Fruit fly (Drosophila melanogaster) whole organism, embryonic: ENCODE measurements around the gene CG9021.

ENCODE experiments used
- Abd-B ChIP-seq: fragments of 200-800 bp; sonication (Bioruptor generic); optimal IDR thresholded peaks from 2 replicates; lab custom pipeline; 2018; ENCODE audit warnings: missing biosample characterization, mild to moderate bottlenecking, missing genetic modification characterization, moderate library complexity
- CG10209 ChIP-seq: fragments of 200-800 bp; sonication (Bioruptor generic); optimal IDR thresholded peaks from 3 replicates; lab custom pipeline; 2017; ENCODE audit warnings: missing biosample characterization, mild to moderate bottlenecking, missing genetic modification characterization, missing genetic modification reagents
- CG1024 ChIP-seq: fragments of 200-800 bp; sonication (Bioruptor generic); IDR thresholded peaks from 2 replicates; pipeline ENCODE4 v1.3.6; 2022; ENCODE audit warnings: missing biosample characterization, missing genetic modification characterization
- CG10959 ChIP-seq: fragments of 200-800 bp; sonication (Bioruptor generic); IDR thresholded peaks from 2 replicates; pipeline ENCODE4 v1.3.6; 2022; ENCODE audit warnings: missing biosample characterization, missing genetic modification characterization
- CG15479 ChIP-seq: fragments of 200-800 bp; sonication (Bioruptor generic); optimal IDR thresholded peaks from 3 replicates; lab custom pipeline; 2019; ENCODE audit warnings: missing biosample characterization, mild to moderate bottlenecking, missing genetic modification characterization, moderate library complexity
- CG1603 ChIP-seq: fragments of 200-800 bp; sonication (Bioruptor generic); optimal IDR thresholded peaks from 2 replicates; lab custom pipeline; 2019; ENCODE audit warnings: missing biosample characterization, mild to moderate bottlenecking, missing genetic modification characterization, moderate library complexity
- CG17328 ChIP-seq: fragments of 200-800 bp; sonication (Bioruptor generic); IDR thresholded peaks from 2 replicates; pipeline ENCODE4 v1.3.6; 2022; ENCODE audit warnings: missing biosample characterization, missing genetic modification characterization
- CG2116 ChIP-seq: fragments of 200-800 bp; sonication (Bioruptor generic); optimal IDR thresholded peaks from 3 replicates; lab custom pipeline; 2018; ENCODE audit warnings: missing biosample characterization, mild to moderate bottlenecking, missing genetic modification characterization
- CG2199 ChIP-seq: fragments of 200-800 bp; sonication (Bioruptor generic); IDR thresholded peaks from 3 replicates; pipeline ENCODE4 v1.3.6; 2022; ENCODE audit warnings: missing biosample characterization, missing genetic modification characterization
- CG34422 ChIP-seq: fragments of 200-800 bp; sonication (Bioruptor generic); IDR thresholded peaks from 3 replicates; pipeline ENCODE4 v1.3.6; 2022; ENCODE audit warnings: missing biosample characterization, missing genetic modification characterization
- CG4360 ChIP-seq: fragments of 200-800 bp; sonication (Bioruptor generic); IDR thresholded peaks from 2 replicates; pipeline ENCODE4 v1.3.6; 2022; ENCODE audit warnings: missing biosample characterization, missing genetic modification characterization
- CG6791 ChIP-seq: fragments of 200-800 bp; sonication (Bioruptor generic); IDR thresholded peaks from 3 replicates; pipeline ENCODE4 v1.3.6; 2022; ENCODE audit warnings: missing biosample characterization, missing genetic modification characterization; ENCODE audit not compliant: partially characterized antibody
- CG7357 ChIP-seq: fragments of 200-800 bp; sonication (Bioruptor generic); IDR thresholded peaks from 3 replicates; pipeline ENCODE4 v1.3.6; 2022; ENCODE audit warnings: missing biosample characterization, missing genetic modification characterization
- D ChIP-seq, 2 experiments: fragments of 200-800 bp in 1 of 2; fragments of >200 bp in 1 of 2; sonication (Bioruptor generic) in 1 of 2; optimal IDR thresholded peaks; 2 replicates in 1 of 2; 3 replicates in 1 of 2; lab custom pipeline; 2017; ENCODE audit warnings: mild to moderate bottlenecking in 1 of 2, missing biosample characterization in 1 of 2, missing genetic modification characterization in 1 of 2, missing genetic modification reagents in 1 of 2
- Dek ChIP-seq: fragments of 200-800 bp; sonication (Bioruptor generic); optimal IDR thresholded peaks from 3 replicates; lab custom pipeline; 2019; ENCODE audit warnings: missing biosample characterization, mild to moderate bottlenecking, missing genetic modification characterization, moderate library complexity
- Ets65A ChIP-seq: fragments of 200-800 bp; sonication (Bioruptor generic); peaks from one replicate; lab custom pipeline; 2016; ENCODE audit warnings: missing biosample characterization, missing genetic modification characterization
- GATAe ChIP-seq: fragments of 200-800 bp; sonication (Bioruptor generic); conservative IDR thresholded peaks from 2 replicates; pipeline ENCODE4 v1.3.6; 2022; ENCODE audit warnings: missing biosample characterization, missing genetic modification characterization
- Hr78 ChIP-seq, 2 experiments: fragments of 200-800 bp in 1 of 2; fragments of >200 bp in 1 of 2; sonication (Bioruptor generic) in 1 of 2; optimal IDR thresholded peaks; 2 replicates each; lab custom pipeline; 2017 to 2019; ENCODE audit warnings: missing biosample characterization in 2 of 2, missing genetic modification characterization in 2 of 2, mild to moderate bottlenecking in 1 of 2, moderate library complexity in 1 of 2
- Kr ChIP-seq: fragments of 200-800 bp; sonication (Bioruptor generic); optimal IDR thresholded peaks from 2 replicates; lab custom pipeline; 2017; ENCODE audit warnings: missing biosample characterization, mild to moderate bottlenecking, missing genetic modification characterization
- Myb ChIP-seq: fragments of 200-800 bp; sonication (Bioruptor generic); optimal IDR thresholded peaks from 2 replicates; lab custom pipeline; 2016; ENCODE audit warnings: missing biosample characterization, missing genetic modification characterization
- NK7.1 ChIP-seq: fragments of 200-800 bp; sonication (Bioruptor generic); optimal IDR thresholded peaks from 3 replicates; lab custom pipeline; 2016; ENCODE audit warnings: missing biosample characterization, missing genetic modification characterization
- NfI ChIP-seq: fragments of 200-800 bp; sonication (Bioruptor generic); optimal IDR thresholded peaks from 3 replicates; lab custom pipeline; 2018; ENCODE audit warnings: missing biosample characterization, mild to moderate bottlenecking, missing genetic modification characterization, moderate library complexity
- PHDP ChIP-seq: fragments of 200-800 bp; sonication (Bioruptor generic); optimal IDR thresholded peaks from 3 replicates; lab custom pipeline; 2018; ENCODE audit warnings: missing biosample characterization, mild to moderate bottlenecking, missing genetic modification characterization, moderate library complexity
- Usf ChIP-seq: fragments of 200-800 bp; sonication (Bioruptor generic); optimal IDR thresholded peaks from 2 replicates; lab custom pipeline; 2017; ENCODE audit warnings: missing genotype, missing biosample characterization, missing genetic modification characterization
- Xrp1 ChIP-seq: fragments of 200-800 bp; sonication (Bioruptor generic); IDR thresholded peaks from 2 replicates; pipeline ENCODE4 v1.3.6; 2022; ENCODE audit warnings: missing biosample characterization, missing genetic modification characterization
- ac ChIP-seq: fragments of 200-800 bp; sonication (Bioruptor generic); optimal IDR thresholded peaks from 3 replicates; lab custom pipeline; 2017; ENCODE audit warnings: missing biosample characterization, mild to moderate bottlenecking, missing genetic modification characterization
- aop ChIP-seq: fragments of 200-800 bp; sonication (Bioruptor generic); IDR thresholded peaks from 2 replicates; pipeline ENCODE4 v1.3.6; 2022; ENCODE audit warnings: missing biosample characterization, missing genetic modification characterization
- ato ChIP-seq: fragments of 200-800 bp; sonication (Bioruptor generic); IDR thresholded peaks from 2 replicates; pipeline ENCODE4 v1.3.6; 2022; ENCODE audit warnings: missing biosample characterization, missing genetic modification characterization; ENCODE audit not compliant: partially characterized antibody
- bsh ChIP-seq, 2 experiments: fragments of 200-800 bp; sonication (Bioruptor generic); optimal IDR thresholded peaks; 2 replicates each; lab custom pipeline; 2017 to 2018; ENCODE audit warnings: mild to moderate bottlenecking in 2 of 2, missing biosample characterization in 2 of 2, missing genetic modification characterization in 2 of 2, moderate library complexity in 1 of 2
- cad ChIP-seq: fragments of >200 bp; optimal IDR thresholded peaks from 2 replicates; lab custom pipeline; 2017; ENCODE audit warnings: missing biosample characterization, missing genetic modification characterization
- cg ChIP-seq: fragments of 200-800 bp; sonication (Bioruptor generic); optimal IDR thresholded peaks from 3 replicates; lab custom pipeline; 2019; ENCODE audit warnings: missing biosample characterization, mild to moderate bottlenecking, missing genetic modification characterization, moderate library complexity
- chm ChIP-seq: fragments of 200-800 bp; sonication (Bioruptor generic); IDR thresholded peaks from 2 replicates; pipeline ENCODE4 v1.3.6; 2022; ENCODE audit warnings: missing biosample characterization, missing genetic modification characterization
- ci ChIP-seq: fragments of 200-800 bp; sonication (Bioruptor generic); IDR thresholded peaks from 3 replicates; pipeline ENCODE4 v1.3.6; 2022; ENCODE audit warnings: missing biosample characterization, missing genetic modification characterization
- crol ChIP-seq: fragments of 200-800 bp; sonication (Bioruptor generic); IDR thresholded peaks from 2 replicates; pipeline ENCODE4 v1.3.6; 2022; ENCODE audit warnings: missing biosample characterization, missing genetic modification characterization
- gsb-n ChIP-seq: fragments of 200-800 bp; sonication (Bioruptor generic); optimal IDR thresholded peaks from 3 replicates; lab custom pipeline; 2018; ENCODE audit warnings: missing biosample characterization, mild to moderate bottlenecking, missing genetic modification characterization
- gt ChIP-seq: fragments of 200-800 bp; sonication (Bioruptor generic); IDR thresholded peaks from 2 replicates; pipeline ENCODE4 v1.3.6; 2022; ENCODE audit warnings: missing biosample characterization, missing genetic modification characterization
- knrl ChIP-seq: fragments of 200-800 bp; sonication (Bioruptor generic); IDR thresholded peaks from 3 replicates; pipeline ENCODE4 v1.3.6; 2022; ENCODE audit warnings: missing biosample characterization, missing genetic modification characterization; ENCODE audit not compliant: partially characterized antibody
- lilli ChIP-seq: fragments of 200-800 bp; sonication (Bioruptor generic); optimal IDR thresholded peaks from 3 replicates; lab custom pipeline; 2016; ENCODE audit warnings: missing biosample characterization, missing genetic modification characterization
- luna ChIP-seq: fragments of 200-800 bp; sonication (Bioruptor generic); optimal IDR thresholded peaks from 2 replicates; lab custom pipeline; 2016; ENCODE audit warnings: missing biosample characterization, missing genetic modification characterization
- oc ChIP-seq: fragments of 200-800 bp; sonication (Bioruptor generic); optimal IDR thresholded peaks from 2 replicates; lab custom pipeline; 2018; ENCODE audit warnings: missing biosample characterization, mild to moderate bottlenecking, missing genetic modification characterization, moderate library complexity
- phol ChIP-seq: fragments of 200-800 bp; sonication (Bioruptor generic); optimal IDR thresholded peaks from 3 replicates; lab custom pipeline; 2018; ENCODE audit warnings: missing biosample characterization, mild to moderate bottlenecking, missing genetic modification characterization, moderate library complexity
- tio ChIP-seq: fragments of 200-800 bp; sonication (Bioruptor generic); optimal IDR thresholded peaks from 2 replicates; lab custom pipeline; 2017; ENCODE audit warnings: missing biosample characterization, missing genetic modification characterization, inconsistent platforms
- tll ChIP-seq, 2 experiments: fragments of 200-800 bp in 1 of 2; fragments of >200 bp in 1 of 2; sonication (Bioruptor generic) in 1 of 2; optimal IDR thresholded peaks; 2 replicates each; lab custom pipeline; 2017 to 2019; ENCODE audit warnings: missing biosample characterization in 2 of 2, missing genetic modification characterization in 2 of 2, mild to moderate bottlenecking in 1 of 2, moderate library complexity in 1 of 2
- twi ChIP-seq: fragments of 200-800 bp; optimal IDR thresholded peaks from 2 replicates; lab custom pipeline; 2019; ENCODE audit warnings: missing biosample characterization, mild to moderate bottlenecking, missing genetic modification characterization, moderate library complexity

The CG9021 gene

DNA sequence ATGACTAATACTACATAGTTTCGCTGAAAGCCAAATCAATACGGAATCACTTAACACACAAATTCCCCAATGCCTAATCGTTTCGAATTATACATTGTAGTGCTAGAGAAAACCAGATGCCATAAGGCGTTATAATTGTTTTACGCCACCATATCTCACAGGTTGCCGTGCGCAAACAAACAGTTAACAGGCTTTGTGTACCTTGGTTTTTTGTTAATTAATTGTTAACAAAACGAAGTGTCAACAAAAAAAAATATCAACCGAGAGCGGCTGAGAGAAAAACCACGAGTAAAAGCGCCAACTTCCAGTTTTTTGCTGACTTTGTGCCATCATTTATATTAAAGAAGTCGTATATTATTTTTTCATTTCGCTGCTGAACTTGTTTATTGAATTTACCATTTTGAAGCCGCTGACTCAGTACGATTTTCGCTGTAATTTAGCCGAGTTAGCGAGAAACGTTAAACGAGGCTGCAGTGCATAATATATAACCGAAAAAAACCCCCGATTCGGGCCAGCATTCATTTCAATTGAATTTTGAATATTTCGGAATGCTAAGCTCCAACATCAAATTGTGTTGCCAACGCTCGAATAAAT is 27.9 kb downstream of the CG9021 start (continued):
- TF ChIP-seq Xrp1 (GFP tag; lab: Robert Waterston, UW), result 0 out of 2 replicates have a peak, but pooled peaks have one; percentile 21
- TF ChIP-seq CG6791, result no peak
- TF ChIP-seq CG1603 (tag; lab: Kevin White, UChicago), result peak; percentile 11
- TF ChIP-seq CG10209 (GFP tag; lab: Kevin White, UChicago), result peak; percentile 35

DNA sequence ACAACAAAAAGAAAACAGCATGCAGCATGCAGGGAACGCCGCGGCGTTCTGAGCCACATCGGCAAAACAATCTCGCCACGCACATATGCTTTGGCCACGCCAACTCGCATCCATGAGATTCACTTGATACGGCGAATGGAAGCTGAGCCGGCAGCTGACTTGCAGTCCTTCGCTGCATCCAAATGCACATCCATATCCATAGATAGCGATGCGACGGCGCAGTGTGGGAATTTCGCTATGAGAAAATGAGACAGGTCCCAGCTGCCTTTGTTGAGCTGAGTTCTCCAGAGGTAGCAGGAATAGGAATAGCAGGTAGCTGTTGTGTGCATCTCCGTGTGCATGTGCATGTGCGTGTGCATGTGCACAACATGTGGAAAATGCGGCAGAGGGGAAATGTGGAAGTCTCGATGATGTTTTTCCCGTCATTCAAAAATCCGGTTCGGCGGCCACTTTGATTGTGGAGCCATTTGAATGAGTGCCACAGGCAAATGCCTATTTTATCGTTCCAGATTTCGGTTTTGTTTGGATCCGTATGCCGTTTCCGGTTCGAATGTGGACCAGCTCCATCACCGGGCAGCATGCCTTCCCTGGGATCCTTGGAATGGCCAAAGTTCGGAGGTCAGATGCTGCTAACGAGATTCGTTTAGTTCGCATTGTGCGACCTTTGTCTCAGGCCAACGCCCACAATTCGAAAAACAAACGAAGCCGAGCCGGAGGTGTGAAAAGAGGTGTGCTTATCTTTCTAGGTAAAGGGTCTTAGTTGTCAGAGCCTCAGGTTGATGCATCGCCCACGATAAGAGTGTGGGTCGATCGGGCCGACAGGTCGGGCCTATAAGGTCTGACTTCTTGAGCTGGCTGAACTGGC is 33.4 kb downstream of the CG9021 start:
- peak; percentile 35; the same call in 1 of the 2 replicates for TF ChIP-seq crol (GFP tag; lab: Robert Waterston, UW)
- TF ChIP-seq luna (GFP tag; lab: Kevin White, UChicago), result no peak
- peak; percentile 50 for TF ChIP-seq D (optimal IDR thresholded peaks at IDR 0.05; lab: Kevin White, UChicago)
- no peak for TF ChIP-seq D (GFP tag; optimal IDR thresholded peaks at IDR 0.05; lab: Kevin White, UChicago)
- peak; percentile 87 for TF ChIP-seq Kr (GFP tag; lab: Kevin White, UChicago)
- no peak for TF ChIP-seq PHDP (tag; lab: Kevin White, UChicago)
- peak in 1 of 2 experiments; percentile 86 for TF ChIP-seq Hr78 (GFP tag; optimal IDR thresholded peaks at IDR 0.05; lab: Kevin White, UChicago)
- peak; percentile 93 for TF ChIP-seq CG15479 (GFP tag; lab: Kevin White, UChicago)
- TF ChIP-seq oc (tag; lab: Kevin White, UChicago), result peak; percentile 12
- no peak for TF ChIP-seq gt (GFP tag; lab: Robert Waterston, UW)
- no peak for TF ChIP-seq knrl
- TF ChIP-seq tll (GFP tag; optimal IDR thresholded peaks at IDR 0.05; lab: Kevin White, UChicago), result peak in 1 of 2 experiments; percentile 25
- TF ChIP-seq CG2199, result peak; percentile 76; the same call in 1 of the 3 replicates
- TF ChIP-seq chm (GFP tag; lab: Robert Waterston, UW), result peak; percentile 21; the same call in 1 of the 2 replicates
- TF ChIP-seq lilli (GFP tag; lab: Kevin White, UChicago), result no peak
- TF ChIP-seq twi (tag; lab: Kevin White, UChicago), result peak; percentile 99
- peak; percentile 67 for TF ChIP-seq ac (GFP tag; lab: Kevin White, UChicago)
- 0 out of 2 replicates have a peak, but pooled peaks have one; percentile 28 for TF ChIP-seq CG4360 (GFP tag; lab: Robert Waterston, UW)
- TF ChIP-seq GATAe (GFP tag; lab: Robert Waterston, UW), result no peak
- TF ChIP-seq gsb-n, result no peak
- peak; percentile 2 for TF ChIP-seq Ets65A
- TF ChIP-seq NK7.1, result no peak
- TF ChIP-seq tio (GFP tag; lab: Kevin White, UChicago), result no peak
- no peak for TF ChIP-seq bsh (GFP tag; optimal IDR thresholded peaks at IDR 0.05; lab: Kevin White, UChicago)
- 0 out of 2 replicates have a peak, but pooled peaks have one; percentile 8 for TF ChIP-seq aop (GFP tag; lab: Robert Waterston, UW)
- TF ChIP-seq cg (GFP tag; lab: Kevin White, UChicago), result peak; percentile 37
- TF ChIP-seq, all 482 proteins: peak for 15

DNA sequence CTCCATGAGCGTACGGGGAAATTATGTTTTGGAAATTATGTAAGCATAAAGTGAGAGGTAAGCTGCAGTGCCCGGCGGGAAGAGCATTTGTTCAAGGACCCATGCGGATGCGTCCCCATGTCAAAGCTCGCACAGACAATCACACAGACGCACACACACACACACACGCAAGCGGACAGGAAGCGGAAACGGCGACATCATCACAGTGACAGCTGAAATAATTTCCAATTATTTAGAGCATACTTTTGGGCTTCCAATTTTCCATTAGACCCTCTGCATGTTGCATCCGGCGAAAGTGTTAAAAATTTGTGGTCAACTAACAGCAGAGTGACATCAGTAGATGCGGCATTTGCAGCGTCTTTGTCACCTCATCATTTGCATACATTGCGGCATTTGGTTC is 37.7 kb downstream of the CG9021 start:
- TF ChIP-seq CG10959 (GFP tag; lab: Robert Waterston, UW), result peak; percentile 20; the same call in 1 of the 2 replicates
- TF ChIP-seq phol (tag; lab: Kevin White, UChicago), result peak; percentile 36
- no peak for TF ChIP-seq Usf (GFP tag; lab: Kevin White, UChicago)
- TF ChIP-seq CG2116 (GFP tag; lab: Kevin White, UChicago), result no peak
- no peak for TF ChIP-seq NfI (GFP tag; lab: Kevin White, UChicago)
- no peak for TF ChIP-seq Abd-B (GFP tag; lab: Kevin White, UChicago)
- TF ChIP-seq ato (GFP tag; lab: Robert Waterston, UW), result no peak
- TF ChIP-seq ci (GFP tag; lab: Robert Waterston, UW), result 0 out of 3 replicates have a peak, but pooled peaks have one; percentile 39
- no peak for TF ChIP-seq cad
- TF ChIP-seq Myb (GFP tag; lab: Kevin White, UChicago), result no peak
- TF ChIP-seq Dek, result no peak
- no peak for TF ChIP-seq CG7357 (GFP tag; lab: Robert Waterston, UW)
- TF ChIP-seq ac (GFP tag; lab: Kevin White, UChicago), result peak; percentile 29
- TF ChIP-seq CG1024, result no peak
- TF ChIP-seq CG17328 (GFP tag; lab: Robert Waterston, UW), result peak; percentile 31; the same call in 1 of the 2 replicates
- peak; percentile 12; the same call in 1 of the 3 replicates for TF ChIP-seq CG34422 (GFP tag; lab: Robert Waterston, UW)
